Fruit fly (Drosophila melanogaster) whole organism, embryonic: ENCODE measurements around the gene Pi3K68D.

Experiments
- Asciz ChIP-seq: fragments of 200-800 bp; sonication (Bioruptor generic); optimal IDR thresholded peaks from 2 replicates; lab custom pipeline; 2017; ENCODE audit warnings: missing biosample characterization, mild to moderate bottlenecking, missing genetic modification characterization, missing genetic modification reagents
- C15 ChIP-seq: fragments of 200-800 bp; sonication (Bioruptor generic); IDR thresholded peaks from 3 replicates; pipeline ENCODE4 v1.3.6; 2022; ENCODE audit warnings: missing biosample characterization, missing genetic modification characterization
- CG10431 ChIP-seq: fragments of 200-800 bp; sonication (Bioruptor generic); optimal IDR thresholded peaks from 3 replicates; lab custom pipeline; 2018; ENCODE audit warnings: missing biosample characterization, mild to moderate bottlenecking, missing genetic modification characterization
- CG10654 ChIP-seq: fragments of 200-800 bp; sonication (Bioruptor generic); optimal IDR thresholded peaks from 2 replicates; lab custom pipeline; 2016; ENCODE audit warnings: missing biosample characterization, missing genetic modification characterization
- CG11093 ChIP-seq: fragments of 200-800 bp; sonication (Bioruptor generic); IDR thresholded peaks from 3 replicates; pipeline ENCODE4 v1.3.6; 2022; ENCODE audit warnings: missing biosample characterization, missing genetic modification characterization
- CG11723 ChIP-seq: fragments of 200-800 bp; sonication (Bioruptor generic); optimal IDR thresholded peaks from 2 replicates; lab custom pipeline; 2017; ENCODE audit warnings: missing biosample characterization, mild to moderate bottlenecking, missing genetic modification characterization
- CG12236 ChIP-seq: fragments of 200-800 bp; sonication (Bioruptor generic); optimal IDR thresholded peaks from 2 replicates; lab custom pipeline; 2016; ENCODE audit warnings: missing biosample characterization, missing genetic modification characterization
- CG12744 ChIP-seq: fragments of 200-800 bp; sonication (Bioruptor generic); optimal IDR thresholded peaks from 2 replicates; lab custom pipeline; 2016; ENCODE audit warnings: missing biosample characterization, missing genetic modification characterization
- CG14860 ChIP-seq: fragments of 200-800 bp; sonication (Bioruptor generic); IDR thresholded peaks from 3 replicates; pipeline ENCODE4 v1.3.6; 2022; ENCODE audit warnings: missing biosample characterization, missing genetic modification characterization; ENCODE audit not compliant: partially characterized antibody
- CG17829 ChIP-seq: fragments of 200-800 bp; optimal IDR thresholded peaks from 2 replicates; lab custom pipeline; 2019; ENCODE audit warnings: missing biosample characterization, mild to moderate bottlenecking, missing genetic modification characterization, moderate library complexity
- CG1792 ChIP-seq: fragments of 200-800 bp; sonication (Bioruptor generic); optimal IDR thresholded peaks from 2 replicates; lab custom pipeline; 2016; ENCODE audit warnings: missing biosample characterization, missing genetic modification characterization
- CG30403 ChIP-seq: fragments of 200-800 bp; sonication (Bioruptor generic); optimal IDR thresholded peaks from 3 replicates; lab custom pipeline; 2016; ENCODE audit warnings: missing biosample characterization, missing genetic modification characterization
- CG4730 ChIP-seq: fragments of 200-800 bp; sonication (Bioruptor generic); IDR thresholded peaks from 2 replicates; pipeline ENCODE4 v1.3.6; 2022; ENCODE audit warnings: missing biosample characterization, missing genetic modification characterization
- CG5245 ChIP-seq: fragments of 200-800 bp; sonication (Bioruptor generic); optimal IDR thresholded peaks from 3 replicates; lab custom pipeline; 2016; ENCODE audit warnings: missing biosample characterization, missing genetic modification characterization
- CG6272 ChIP-seq: fragments of 200-800 bp; sonication (Bioruptor generic); IDR thresholded peaks from 2 replicates; pipeline ENCODE4 v1.3.6; 2022; ENCODE audit warnings: missing biosample characterization, missing genetic modification characterization
- CG7372 ChIP-seq: fragments of 200-800 bp; sonication (Bioruptor generic); IDR thresholded peaks from 2 replicates; pipeline ENCODE4 v1.3.6; 2022; ENCODE audit warnings: missing biosample characterization, missing genetic modification characterization
- CG7745 ChIP-seq: fragments of 200-800 bp; sonication (Bioruptor generic); optimal IDR thresholded peaks from 2 replicates; lab custom pipeline; 2018; ENCODE audit warnings: missing biosample characterization, mild to moderate bottlenecking, missing genetic modification characterization, moderate library complexity
- CG7786 ChIP-seq: fragments of 200-800 bp; sonication (Bioruptor generic); optimal IDR thresholded peaks from 2 replicates; lab custom pipeline; 2016; ENCODE audit warnings: missing biosample characterization, missing genetic modification characterization
- CG8478 ChIP-seq: fragments of >200 bp; optimal IDR thresholded peaks from 2 replicates; lab custom pipeline; 2018
- Chrac-16 ChIP-seq: fragments of 200-800 bp; sonication (Bioruptor generic); optimal IDR thresholded peaks from 3 replicates; lab custom pipeline; 2016; ENCODE audit warnings: missing biosample characterization, missing genetic modification characterization
- Eip74EF ChIP-seq, 2 experiments: fragments of 200-800 bp in 1 of 2; fragments of >200 bp in 1 of 2; sonication (Bioruptor generic) in 1 of 2; optimal IDR thresholded peaks; 2 replicates each; lab custom pipeline; 2017 to 2019; ENCODE audit warnings: missing biosample characterization in 2 of 2, missing genetic modification characterization in 2 of 2, mild to moderate bottlenecking in 1 of 2, moderate library complexity in 1 of 2
- Elba2 ChIP-seq: fragments of 200-800 bp; sonication (Bioruptor generic); optimal IDR thresholded peaks from 3 replicates; lab custom pipeline; 2016; ENCODE audit warnings: missing biosample characterization, missing genetic modification characterization
- Fer1 ChIP-seq: fragments of 200-800 bp; sonication (Bioruptor generic); optimal IDR thresholded peaks from 2 replicates; lab custom pipeline; 2017; ENCODE audit warnings: missing biosample characterization, mild to moderate bottlenecking, missing genetic modification characterization
- Gsc ChIP-seq: fragments of 200-800 bp; sonication (Bioruptor generic); IDR thresholded peaks from 2 replicates; pipeline ENCODE4 v1.3.6; 2022; ENCODE audit warnings: missing biosample characterization, missing genetic modification characterization
- Mes4 ChIP-seq: fragments of 200-800 bp; sonication (Bioruptor generic); optimal IDR thresholded peaks from 2 replicates; lab custom pipeline; 2016; ENCODE audit warnings: missing biosample characterization, missing genetic modification characterization
- Nf-YC ChIP-seq: fragments of 200-800 bp; optimal IDR thresholded peaks from 3 replicates; lab custom pipeline; 2019; ENCODE audit warnings: missing biosample characterization, mild to moderate bottlenecking, missing genetic modification characterization, moderate library complexity
- Poxn ChIP-seq: fragments of 200-800 bp; sonication (Bioruptor generic); IDR thresholded peaks from 2 replicates; pipeline ENCODE4 v1.3.6; 2022; ENCODE audit warnings: missing biosample characterization, missing genetic modification characterization
- Rx ChIP-seq: fragments of 200-800 bp; sonication (Bioruptor generic); IDR thresholded peaks from 2 replicates; pipeline ENCODE4 v1.3.6; 2022; ENCODE audit warnings: missing biosample characterization, missing genetic modification characterization
- Scr ChIP-seq: fragments of 200-800 bp; sonication (Bioruptor generic); IDR thresholded peaks from 2 replicates; pipeline ENCODE4 v1.3.6; 2022; ENCODE audit warnings: missing biosample characterization, missing genetic modification characterization; ENCODE audit not compliant: partially characterized antibody
- bab2 ChIP-seq: fragments of 200-800 bp; sonication (Bioruptor generic); optimal IDR thresholded peaks from 2 replicates; lab custom pipeline; 2016; ENCODE audit warnings: missing biosample characterization, missing genetic modification characterization
- bowl ChIP-seq: fragments of 200-800 bp; sonication (Bioruptor generic); IDR thresholded peaks from 2 replicates; pipeline ENCODE4 v1.3.6; 2022; ENCODE audit warnings: missing biosample characterization, missing genetic modification characterization
- cad ChIP-seq: fragments of >200 bp; optimal IDR thresholded peaks from 2 replicates; lab custom pipeline; 2017; ENCODE audit warnings: missing biosample characterization, missing genetic modification characterization
- dimm ChIP-seq: fragments of 200-800 bp; sonication (Bioruptor generic); IDR thresholded peaks from 2 replicates; pipeline ENCODE4 v1.3.6; 2022; ENCODE audit warnings: missing biosample characterization, missing genetic modification characterization
- emc ChIP-seq: fragments of 200-800 bp; sonication (Bioruptor generic); optimal IDR thresholded peaks from 2 replicates; lab custom pipeline; 2016; ENCODE audit warnings: missing biosample characterization, missing genetic modification characterization
- fd102C ChIP-seq: fragments of 200-800 bp; sonication (Bioruptor generic); optimal IDR thresholded peaks from 2 replicates; lab custom pipeline; 2018; ENCODE audit warnings: missing biosample characterization, mild to moderate bottlenecking, missing genetic modification characterization, moderate library complexity
- gem ChIP-seq: fragments of 200-800 bp; sonication (Bioruptor generic); optimal IDR thresholded peaks from 2 replicates; lab custom pipeline; 2019; ENCODE audit warnings: missing biosample characterization, mild to moderate bottlenecking, missing genetic modification characterization, moderate library complexity
- gfzf ChIP-seq: fragments of 200-800 bp; sonication (Bioruptor generic); optimal IDR thresholded peaks from 2 replicates; lab custom pipeline; 2016; ENCODE audit warnings: missing biosample characterization, mild to moderate bottlenecking, missing genetic modification characterization, moderate library complexity
- grau ChIP-seq: fragments of 200-800 bp; optimal IDR thresholded peaks from 3 replicates; lab custom pipeline; 2019; ENCODE audit warnings: missing biosample characterization, mild to moderate bottlenecking, missing genetic modification characterization, moderate library complexity
- grn ChIP-seq: fragments of 200-800 bp; sonication (Bioruptor generic); optimal IDR thresholded peaks from 3 replicates; lab custom pipeline; 2017; ENCODE audit warnings: missing biosample characterization, missing genetic modification characterization
- kah ChIP-seq: fragments of 200-800 bp; sonication (Bioruptor generic); optimal IDR thresholded peaks from 2 replicates; lab custom pipeline; 2018; ENCODE audit warnings: missing biosample characterization, mild to moderate bottlenecking, missing genetic modification characterization
- kay ChIP-seq: fragments of 200-800 bp; sonication (Bioruptor generic); optimal IDR thresholded peaks from 2 replicates; lab custom pipeline; 2016; ENCODE audit warnings: missing biosample characterization, missing genetic modification characterization
- kni ChIP-seq: fragments of 200-800 bp; sonication (Bioruptor generic); optimal IDR thresholded peaks from 3 replicates; lab custom pipeline; 2017; ENCODE audit warnings: mild to moderate bottlenecking, missing biosample characterization, missing genetic modification reagents, missing genetic modification characterization
- lilli ChIP-seq: fragments of 200-800 bp; sonication (Bioruptor generic); optimal IDR thresholded peaks from 3 replicates; lab custom pipeline; 2016; ENCODE audit warnings: missing biosample characterization, missing genetic modification characterization
- nerfin-2 ChIP-seq: fragments of 200-800 bp; sonication (Bioruptor generic); IDR thresholded peaks from 2 replicates; pipeline ENCODE4 v1.3.6; 2022; ENCODE audit warnings: missing biosample characterization, missing genetic modification characterization; ENCODE audit not compliant: partially characterized antibody
- nmo ChIP-seq: fragments of 200-800 bp; sonication (Bioruptor generic); optimal IDR thresholded peaks from 2 replicates; lab custom pipeline; 2018; ENCODE audit warnings: missing biosample characterization, mild to moderate bottlenecking, missing genetic modification characterization, moderate library complexity
- pan ChIP-seq, 4 experiments: fragments of >200 bp in 3 of 4; fragments of 200-800 bp in 1 of 4; sonication (Bioruptor generic) in 1 of 4; optimal IDR thresholded peaks in 3 of 4; IDR thresholded peaks in 1 of 4; 2 replicates each; pipeline versions ENCODE4 v1.3.6 to Lab custom; 2017 to 2022; ENCODE audit warnings: missing biosample characterization in 2 of 4, missing genetic modification characterization in 2 of 4, mixed read lengths in 1 of 4
- pb ChIP-seq: fragments of 200-800 bp; sonication (Bioruptor generic); optimal IDR thresholded peaks from 3 replicates; lab custom pipeline; 2016; ENCODE audit warnings: missing biosample characterization, missing genetic modification characterization
- pfk ChIP-seq: fragments of 200-800 bp; sonication (Bioruptor generic); optimal IDR thresholded peaks from 2 replicates; lab custom pipeline; 2018; ENCODE audit warnings: missing biosample characterization, mild to moderate bottlenecking, missing genetic modification characterization, moderate library complexity
- pzg ChIP-seq: fragments of 200-800 bp; sonication (Bioruptor generic); optimal IDR thresholded peaks from 3 replicates; lab custom pipeline; 2018; ENCODE audit warnings: missing biosample characterization, mild to moderate bottlenecking, missing genetic modification characterization, moderate library complexity
- rib ChIP-seq: fragments of 200-800 bp; sonication (Bioruptor generic); IDR thresholded peaks from 2 replicates; pipeline ENCODE4 v1.3.6; 2022; ENCODE audit warnings: missing biosample characterization, missing genetic modification characterization
- so ChIP-seq: fragments of 200-800 bp; sonication (Bioruptor generic); IDR thresholded peaks from 3 replicates; pipeline ENCODE4 v1.3.6; 2022; ENCODE audit warnings: missing biosample characterization, missing genetic modification characterization
- toy ChIP-seq: fragments of 200-800 bp; sonication (Bioruptor generic); IDR thresholded peaks from 2 replicates; pipeline ENCODE4 v1.3.6; 2022; ENCODE audit warnings: missing biosample characterization, missing genetic modification characterization

Gene Pi3K68D

dm6 chr3L:11789773-11790172, at the start of gene Pi3K68D (continued):
- TF ChIP-seq Nf-YC (tag; lab: Kevin White, UChicago) (no peak), pan (optimal IDR thresholded peaks at IDR 0.05; lab: Kevin White, UChicago) (no peak), pan (GFP tag; optimal IDR thresholded peaks at IDR 0.05 in 1 of 2, IDR thresholded peaks at IDR 0.05 in 1 of 2) (no peak), CG10654 (GFP tag; lab: Kevin White, UChicago) (no peak), nerfin-2 (peak; percentile 88), bowl (GFP tag; lab: Robert Waterston, UW) (no peak), Asciz (GFP tag; lab: Kevin White, UChicago) (no peak), grn (GFP tag; lab: Kevin White, UChicago) (no peak), pfk (no peak), Gsc (GFP tag; lab: Robert Waterston, UW) (no peak), Poxn (GFP tag; lab: Robert Waterston, UW) (no peak), CG6272 (GFP tag; lab: Robert Waterston, UW) (no peak), CG7786 (GFP tag; lab: Kevin White, UChicago) (no peak), CG12744 (GFP tag; lab: Kevin White, UChicago) (no peak), Scr (GFP tag; lab: Robert Waterston, UW) (peak; percentile 92), grau (no peak), CG12236 (no peak), dimm (GFP tag; lab: Robert Waterston, UW) (no peak), CG1792 (peak; percentile 8), cad (GFP tag; lab: Kevin White, UChicago) (no peak), rib (GFP tag; lab: Robert Waterston, UW) (no peak), Chrac-16 (GFP tag; lab: Kevin White, UChicago) (no peak), kay (GFP tag; lab: Kevin White, UChicago) (no peak), Fer1 (GFP tag; lab: Kevin White, UChicago) (no peak), kah (no peak), gem (tag; lab: Kevin White, UChicago) (no peak), CG10431 (no peak), CG17829 (tag; lab: Kevin White, UChicago) (peak; percentile 66), CG5245 (GFP tag; lab: Kevin White, UChicago) (no peak), nmo (GFP tag; lab: Kevin White, UChicago) (peak; percentile 68), emc (no peak), toy (GFP tag; lab: Robert Waterston, UW) (no peak), bab2 (GFP tag; lab: Kevin White, UChicago) (no peak), CG30403 (GFP tag; lab: Kevin White, UChicago) (no peak), kni (GFP tag; lab: Kevin White, UChicago) (no peak), lilli (GFP tag; lab: Kevin White, UChicago) (peak; percentile 36), Elba2 (GFP tag; lab: Kevin White, UChicago) (no peak), CG4730 (GFP tag; lab: Robert Waterston, UW) (no peak), C15 (GFP tag; lab: Robert Waterston, UW) (no peak), CG7372 (GFP tag; lab: Robert Waterston, UW) (no peak), Rx (GFP tag; lab: Robert Waterston, UW) (no peak), pzg (GFP tag; lab: Kevin White, UChicago) (peak; percentile 96), CG11093 (GFP tag; lab: Robert Waterston, UW) (no peak), gfzf (GFP tag; lab: Kevin White, UChicago) (peak; percentile 67), so (GFP tag; lab: Robert Waterston, UW) (no peak), CG7745 (tag; lab: Kevin White, UChicago) (no peak), CG8478 (no peak), CG14860 (GFP tag; lab: Robert Waterston, UW) (peak; percentile 83), Mes4 (GFP tag; lab: Kevin White, UChicago) (no peak), CG11723 (GFP tag; lab: Kevin White, UChicago) (no peak), pb (GFP tag; lab: Kevin White, UChicago) (no peak), fd102C (no peak), Eip74EF (GFP tag; optimal IDR thresholded peaks at IDR 0.05; lab: Kevin White, UChicago) (no peak)
